Worm (Caenorhabditis elegans) whole organism, early embryonic: ENCODE data around the gene R02E4.2.

Experiments used
- B0310.2 ChIP-seq: sonication (generic microtip); optimal IDR thresholded peaks from 2 replicates; lab custom pipeline; 2016; ENCODE audit warnings: mild to moderate bottlenecking, missing genetic modification characterization, missing compliant biosample characterization
- aly-1 ChIP-seq: sonication (generic microtip); optimal IDR thresholded peaks from 2 replicates; lab custom pipeline; 2016; ENCODE audit warnings: missing genetic modification characterization, missing compliant biosample characterization
- ama-1 ChIP-seq: fragments of 150-350 bp; optimal IDR thresholded peaks from 2 replicates; lab custom pipeline; 2014
- ceh-36 ChIP-seq: sonication (generic microtip); optimal IDR thresholded peaks from 2 replicates; lab custom pipeline; 2016; ENCODE audit warnings: missing genetic modification characterization, inconsistent platforms, missing compliant biosample characterization
- ets-7 ChIP-seq: sonication (generic microtip); optimal IDR thresholded peaks from 2 replicates; lab custom pipeline; 2016; ENCODE audit warnings: missing genotype, missing genetic modification characterization, missing compliant biosample characterization
- flt-1 ChIP-seq: fragments of 200-800 bp; sonication (Bioruptor generic); IDR thresholded peaks from 2 replicates; pipeline ENCODE4 v1.3.6; 2022; ENCODE audit warnings: missing genetic modification characterization, missing compliant biosample characterization
- hmg-4 ChIP-seq: fragments of 200-800 bp; sonication (Bioruptor generic); optimal IDR thresholded peaks from 2 replicates; lab custom pipeline; 2018; ENCODE audit warnings: mild to moderate bottlenecking, missing genetic modification characterization, missing compliant biosample characterization
- hnd-1 ChIP-seq: sonication (generic microtip); optimal IDR thresholded peaks from 2 replicates; lab custom pipeline; 2016; ENCODE audit warnings: missing genetic modification characterization, missing compliant biosample characterization
- tbx-11 ChIP-seq: fragments of 200-800 bp; sonication (Bioruptor generic); IDR thresholded peaks from 2 replicates; pipeline ENCODE4 v1.3.6; 2022; ENCODE audit warnings: missing genetic modification characterization, missing compliant biosample characterization
- tbx-37 ChIP-seq: fragments of 200-800 bp; sonication (Bioruptor generic); conservative IDR thresholded peaks from 2 replicates; pipeline ENCODE4 v1.3.6; 2022; ENCODE audit warnings: missing genetic modification reagents, missing genetic modification characterization, missing compliant biosample characterization

ce11 chrX:4109970-4110369 lies 2.7 kb downstream of the R02E4.2 start:
- TF ChIP-seq aly-1 (tag; lab: Kevin White, UChicago) (no peak), ama-1 (lab: Kevin White, UChicago) (no peak), hmg-4 (no peak), ceh-36 (tag; lab: Kevin White, UChicago) (no peak), hnd-1 (tag; lab: Kevin White, UChicago) (no peak), tbx-11 (GFP tag; lab: Robert Waterston, UW) (no peak), tbx-37 (no peak), ets-7 (tag; lab: Kevin White, UChicago) (no peak), B0310.2 (tag; lab: Kevin White, UChicago) (no peak), flt-1 (GFP tag; lab: Robert Waterston, UW) (no peak)
